Worm (Caenorhabditis elegans) whole organism, dauer: ENCODE measurements around the gene srg-56.

Experiments
- unc-62 ChIP-seq: sonication (generic microtip); optimal IDR thresholded peaks from 2 replicates; lab custom pipeline; 2017; ENCODE audit warnings: missing biosample characterization, missing genetic modification reagents, missing genetic modification characterization

Gene srg-56

ce11 chrV:2738174-2738573, at the start of gene srg-56:
TSS of gene srg-56 (minus strand) at chrV:2738274.
- TF ChIP-seq unc-62 (GFP tag; lab: Kevin White, UChicago), result no peak

- TF ChIP-seq unc-62 (GFP tag; lab: Kevin White, UChicago), result no peak
Observed at ce11 chrV:2780786-2781185, 42.7 kb upstream of the srg-56 start, which contains the start of gene R05D8.11. TSS of gene R05D8.11 (minus strand) at chrV:2780886.

ce11 chrV:2774042-2774441, 36.0 kb upstream of the srg-56 start, which contains the start of gene srj-18:
TSS of gene srj-18 (plus strand) at chrV:2774342.
- TF ChIP-seq unc-62 (GFP tag; lab: Kevin White, UChicago), result no peak

- TF ChIP-seq unc-62 (GFP tag; lab: Kevin White, UChicago), result no peak
Observed at ce11 chrV:2771560-2771959, 33.5 kb upstream of the srg-56 start, which contains the start of gene srh-56. TSS of gene srh-56 (plus strand) at chrV:2771860.

ce11 chrV:2769754-2770153, 31.7 kb upstream of the srg-56 start, which contains the start of gene dhs-15:
TSS of gene dhs-15 (minus strand) at chrV:2769854.
- no peak for TF ChIP-seq unc-62 (GFP tag; lab: Kevin White, UChicago)

- no peak for TF ChIP-seq unc-62 (GFP tag; lab: Kevin White, UChicago)
Observed at ce11 chrV:2767465-2767864, 29.4 kb upstream of the srg-56 start, which contains the start of gene R05D8.9. TSS of gene R05D8.9 (minus strand) at chrV:2767565.

- TF ChIP-seq unc-62 (GFP tag; lab: Kevin White, UChicago), result no peak
Observed at ce11 chrV:2765052-2765451, 27.0 kb upstream of the srg-56 start, which contains the start of gene dhs-14. TSS of gene dhs-14 (minus strand) at chrV:2765200.

- TF ChIP-seq unc-62 (GFP tag; lab: Kevin White, UChicago), result no peak
Observed at ce11 chrV:2763105-2763504, 25.0 kb upstream of the srg-56 start, which contains the start of gene R05D8.7. TSS of gene R05D8.7 (minus strand) at chrV:2763208.

ce11 chrV:2761470-2761869, 23.4 kb upstream of the srg-56 start:
- TF ChIP-seq unc-62 (GFP tag; lab: Kevin White, UChicago), result no peak

ce11 chrV:2759456-2759855, 21.4 kb upstream of the srg-56 start, which contains the start of gene srg-58:
TSS of gene srg-58 (minus strand) at chrV:2759556.
- TF ChIP-seq unc-62 (GFP tag; lab: Kevin White, UChicago), result no peak

ce11 chrV:2758437-2758836, 20.4 kb upstream of the srg-56 start:
- TF ChIP-seq unc-62 (GFP tag; lab: Kevin White, UChicago), result no peak

- TF ChIP-seq unc-62 (GFP tag; lab: Kevin White, UChicago), result no peak
Observed at ce11 chrV:2757226-2757893, 19.3 kb upstream of the srg-56 start, which contains the start of gene srx-28. TSS of gene srx-28 (minus strand) at chrV:2757276.

ce11 chrV:2753007-2753406, 14.9 kb upstream of the srg-56 start, which contains the start of gene srx-26:
TSS of gene srx-26 (minus strand) at chrV:2753107.
- no peak for TF ChIP-seq unc-62 (GFP tag; lab: Kevin White, UChicago)

ce11 chrV:2750006-2750405, 11.9 kb upstream of the srg-56 start, which contains the start of gene srx-24:
TSS of gene srx-24 (minus strand) at chrV:2750106.
- no peak for TF ChIP-seq unc-62 (GFP tag; lab: Kevin White, UChicago)

- TF ChIP-seq unc-62 (GFP tag; lab: Kevin White, UChicago), result no peak
Observed at ce11 chrV:2746404-2746803, 8.3 kb upstream of the srg-56 start.

ce11 chrV:2742298-2742697, 4.2 kb upstream of the srg-56 start, which contains the start of gene srg-62:
TSS of gene srg-62 (minus strand) at chrV:2742398.
- TF ChIP-seq unc-62 (GFP tag; lab: Kevin White, UChicago), result no peak

- TF ChIP-seq unc-62 (GFP tag; lab: Kevin White, UChicago), result no peak
Observed at ce11 chrV:2740228-2740627, 2.2 kb upstream of the srg-56 start, which contains the start of gene srg-61. TSS of gene srg-61 (minus strand) at chrV:2740328.
